Fruit fly (Drosophila melanogaster): ENCODE results near the gene Glyat.

DNA sequence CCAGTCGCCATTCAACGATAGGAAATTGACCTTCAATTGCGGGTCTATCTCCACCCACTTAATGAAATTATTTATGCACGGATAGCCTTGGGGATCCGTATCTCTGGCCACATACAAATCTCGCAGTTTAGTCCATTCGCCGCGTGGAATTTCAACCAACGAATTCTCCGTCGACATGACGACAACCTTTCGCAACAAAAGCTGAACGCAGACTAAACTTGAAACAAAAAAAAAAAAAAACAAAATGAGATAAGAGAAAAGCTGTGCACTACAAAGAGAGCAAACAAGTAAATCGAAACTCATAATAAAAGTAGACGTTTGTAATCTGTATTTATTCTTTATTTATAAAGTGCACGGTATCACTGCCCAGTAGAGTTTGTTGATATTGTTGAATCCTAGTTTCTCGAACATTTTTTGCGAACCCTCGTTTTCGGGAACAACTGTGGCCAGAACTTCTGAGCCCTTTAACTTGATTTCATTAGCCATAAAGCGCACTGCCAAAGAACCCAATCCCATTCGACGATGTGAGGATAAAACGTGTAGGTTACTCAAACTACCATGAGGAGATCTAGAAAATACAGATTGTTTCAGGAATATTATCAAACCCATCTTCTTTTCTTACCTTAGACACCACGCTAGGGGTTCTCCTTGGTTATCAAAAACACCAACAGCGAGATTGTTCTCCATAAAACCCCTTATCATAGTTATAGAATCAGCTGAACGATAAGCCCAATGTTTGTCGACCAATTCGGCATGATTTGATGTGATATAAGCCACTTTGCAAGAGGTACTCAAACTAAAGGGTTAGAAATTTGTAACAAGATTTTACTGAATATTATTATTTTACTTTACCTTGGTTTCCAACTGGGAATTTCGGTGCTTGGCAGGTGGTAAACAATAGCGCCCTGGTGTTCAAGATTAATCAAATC, 905 bp downstream of the Glyat start, which contains the start of gene CG12560:
- peak; percentile 47 for TF ChIP-seq EcR (GFP tag; optimal IDR thresholded peaks at IDR 0.05)
- no peak for TF ChIP-seq CG8301 (tag; optimal IDR thresholded peaks at IDR 0.05)
- no peak for TF ChIP-seq CG10348 (GFP tag; IDR thresholded peaks at IDR 0.05)
- peak; percentile 43 for TF ChIP-seq gl (tag; optimal IDR thresholded peaks at IDR 0.05)
- peak; percentile 30; the same call in 1 of the 3 replicates for TF ChIP-seq CG4496 (GFP tag; IDR thresholded peaks at IDR 0.05)
- no peak for TF ChIP-seq CG14655 (GFP tag; optimal IDR thresholded peaks at IDR 0.05)
- no peak for TF ChIP-seq D1 (tag; optimal IDR thresholded peaks at IDR 0.05)
- TF ChIP-seq CG32121 (GFP tag; IDR thresholded peaks at IDR 0.05) = no peak
- no peak for TF ChIP-seq CG17806 (tag; optimal IDR thresholded peaks at IDR 0.05)
- TF ChIP-seq Pif1B (GFP tag; optimal IDR thresholded peaks at IDR 0.05) = peak; percentile 15

All from whole organism, pupa.